Fruit fly (Drosophila melanogaster) whole organism, adult: ENCODE data around the gene vas.

Source experiments
- CG1620 ChIP-seq: fragments of 200-800 bp; sonication (Bioruptor generic); optimal IDR thresholded peaks from 2 replicates; lab custom pipeline; 2016; ENCODE audit warnings: missing biosample characterization, missing genetic modification characterization
- CG7101 ChIP-seq: fragments of 200-800 bp; sonication (Bioruptor generic); optimal IDR thresholded peaks from 2 replicates; lab custom pipeline; 2018; ENCODE audit warnings: missing biosample characterization, mild to moderate bottlenecking, missing genetic modification characterization, moderate library complexity
- Clk ChIP-seq: fragments of 200-800 bp; sonication (Bioruptor generic); optimal IDR thresholded peaks from 2 replicates; lab custom pipeline; 2017; ENCODE audit warnings: missing biosample characterization, missing genetic modification characterization
- Crg-1 ChIP-seq: fragments of 200-800 bp; sonication (Bioruptor generic); optimal IDR thresholded peaks from 2 replicates; lab custom pipeline; 2016; ENCODE audit warnings: missing biosample characterization, missing genetic modification characterization
- Hr96 ChIP-seq: fragments of 200-800 bp; sonication (Bioruptor generic); optimal IDR thresholded peaks from 2 replicates; lab custom pipeline; 2016; ENCODE audit warnings: missing biosample characterization, missing genetic modification characterization
- Mnt ChIP-seq: fragments of 200-800 bp; sonication (Bioruptor generic); optimal IDR thresholded peaks from 2 replicates; lab custom pipeline; 2016; ENCODE audit warnings: missing biosample characterization, mild to moderate bottlenecking, missing genetic modification characterization
- bab1 ChIP-seq: fragments of 200-800 bp; sonication (Bioruptor generic); optimal IDR thresholded peaks from 3 replicates; lab custom pipeline; 2019; ENCODE audit warnings: missing biosample characterization, mild to moderate bottlenecking, missing genetic modification characterization, moderate library complexity
- cic ChIP-seq: fragments of 200-800 bp; sonication (Bioruptor generic); optimal IDR thresholded peaks from 2 replicates; lab custom pipeline; 2017; ENCODE audit warnings: missing biosample characterization, mild to moderate bottlenecking, missing genetic modification characterization, moderate library complexity
- tj ChIP-seq: fragments of 200-800 bp; sonication (Bioruptor generic); optimal IDR thresholded peaks from 3 replicates; lab custom pipeline; 2017; ENCODE audit warnings: missing biosample characterization, mild to moderate bottlenecking, missing genetic modification characterization, moderate library complexity

DNA sequence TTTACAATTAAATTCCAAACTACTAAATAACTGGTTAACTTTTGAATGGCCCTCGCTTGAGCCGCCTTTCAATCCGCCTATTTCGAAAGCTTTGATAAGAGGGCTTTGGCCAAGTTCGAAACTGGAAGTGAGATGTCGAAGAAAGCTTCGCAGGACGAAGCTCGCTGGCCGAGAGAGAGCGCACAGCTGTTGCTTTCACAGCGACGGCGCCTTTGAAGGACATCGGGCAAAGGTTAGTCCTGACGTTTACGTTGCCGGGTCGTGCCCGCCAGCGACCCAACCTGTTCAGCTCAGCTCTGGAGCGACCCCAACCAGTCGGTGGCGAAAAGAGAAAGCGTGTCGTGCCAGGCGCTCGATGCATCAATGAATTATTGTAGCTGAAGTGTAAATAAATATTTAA lies 49.7 kb upstream of the vas start:
- no peak for TF ChIP-seq Hr96
- TF ChIP-seq CG1620 = no peak
- TF ChIP-seq cic (GFP tag; lab: Kevin White, UChicago) = no peak
- no peak for TF ChIP-seq Mnt (GFP tag; lab: Kevin White, UChicago)
- TF ChIP-seq Crg-1 (GFP tag; lab: Kevin White, UChicago) = no peak
- TF ChIP-seq CG7101 = no peak
- TF ChIP-seq Clk (GFP tag; lab: Kevin White, UChicago) = no peak
- no peak for TF ChIP-seq bab1 (GFP tag; lab: Kevin White, UChicago)
- no peak for TF ChIP-seq tj (GFP tag; lab: Kevin White, UChicago)
